Fruit fly (Drosophila melanogaster): Measurements from ENCODE around the gene MESK4.

- TF ChIP-seq EcR (GFP tag; optimal IDR thresholded peaks at IDR 0.05) (peak; percentile 82), D1 (tag; optimal IDR thresholded peaks at IDR 0.05) (no peak), CG8301 (tag; optimal IDR thresholded peaks at IDR 0.05) (no peak), CG12605 (GFP tag; IDR thresholded peaks at IDR 0.05) (no peak), Ets98B (GFP tag; IDR thresholded peaks at IDR 0.05) (no peak), Pif1A (GFP tag; optimal IDR thresholded peaks at IDR 0.05) (no peak), CG17806 (tag; optimal IDR thresholded peaks at IDR 0.05) (no peak), CG4496 (GFP tag; IDR thresholded peaks at IDR 0.05) (0 out of 3 replicates have a peak, but pooled peaks have one; percentile 8), CG14655 (GFP tag; optimal IDR thresholded peaks at IDR 0.05) (no peak), CG8159 (tag; optimal IDR thresholded peaks at IDR 0.05) (peak; percentile 37), CG13204 (GFP tag; optimal IDR thresholded peaks at IDR 0.05) (no peak), rn (GFP tag; IDR thresholded peaks at IDR 0.05) (no peak), CG34367 (tag; optimal IDR thresholded peaks at IDR 0.05) (no peak)
These were observed 13.8 kb downstream of the MESK4 start, which contains the start of the genes Sf3a1 and Irc for dm6 chr3R:17002218-17003110.

Data from whole organism, pupa.